Fruit fly (Drosophila melanogaster) whole organism, pupa: ENCODE measurements around the gene jar.

Source experiments
- CG12605 ChIP-seq: fragments of 200-800 bp; sonication (Bioruptor generic); IDR thresholded peaks from 2 replicates; pipeline ENCODE4 v1.3.6; 2022; ENCODE audit warnings: missing biosample characterization, missing genetic modification characterization
- CG8159 ChIP-seq: fragments of 200-800 bp; sonication (Bioruptor generic); optimal IDR thresholded peaks from 3 replicates; lab custom pipeline; 2018; ENCODE audit warnings: missing biosample characterization, mild to moderate bottlenecking, missing genetic modification characterization, moderate library complexity

- no peak for TF ChIP-seq CG8159
- no peak for TF ChIP-seq CG12605 (GFP tag; lab: Robert Waterston, UW)
Measured at dm6 chr3R:24282567-24283324, 11.7 kb upstream of the jar start.
